Worm (Caenorhabditis elegans): ENCODE measurements around the gene K03H6.1.

Gene K03H6.1

ce11 chrIV:1510241-1510640, 13.3 kb upstream of the K03H6.1 start, which contains the start of gene txt-4:
TSS of gene txt-4 (plus strand) at chrIV:1510564.
- no peak for TF ChIP-seq F13C5.2 (tag; optimal IDR thresholded peaks at IDR 0.05)
- no peak for TF ChIP-seq pes-1 (GFP tag; IDR thresholded peaks at IDR 0.05)
- TF ChIP-seq hmg-4 (GFP tag; optimal IDR thresholded peaks at IDR 0.05) = no peak
- TF ChIP-seq hnd-1 (tag; optimal IDR thresholded peaks at IDR 0.05) = no peak
- TF ChIP-seq scrt-1 (GFP tag; IDR thresholded peaks at IDR 0.05) = no peak
- TF ChIP-seq ama-1 (optimal IDR thresholded peaks at IDR 0.05) = no peak
- no peak for TF ChIP-seq flt-1 (GFP tag; IDR thresholded peaks at IDR 0.05)
- no peak for TF ChIP-seq hmbx-1 (tag; optimal IDR thresholded peaks at IDR 0.05)
- no peak for TF ChIP-seq tra-4 (tag; optimal IDR thresholded peaks at IDR 0.05)
- no peak for TF ChIP-seq ceh-36 (tag; optimal IDR thresholded peaks at IDR 0.05)
- TF ChIP-seq aly-1 (tag; optimal IDR thresholded peaks at IDR 0.05) = no peak
- no peak for TF ChIP-seq tbx-37 (GFP tag; conservative IDR thresholded peaks at IDR 0.05)
- TF ChIP-seq tbx-11 (GFP tag; IDR thresholded peaks at IDR 0.05) = no peak
- TF ChIP-seq B0310.2 (tag; optimal IDR thresholded peaks at IDR 0.05) = no peak
- TF ChIP-seq ceh-13 (GFP tag; optimal IDR thresholded peaks at IDR 0.05) = no peak
- TF ChIP-seq ets-7 (tag; optimal IDR thresholded peaks at IDR 0.05) = no peak
- TF ChIP-seq sea-1 (GFP tag; conservative IDR thresholded peaks at IDR 0.05) = no peak

ce11 chrIV:1512944-1513343, 10.6 kb upstream of the K03H6.1 start:
- TF ChIP-seq hnd-1 (tag; optimal IDR thresholded peaks at IDR 0.05) (no peak), F13C5.2 (tag; optimal IDR thresholded peaks at IDR 0.05) (no peak), ceh-36 (tag; optimal IDR thresholded peaks at IDR 0.05) (no peak), ets-7 (tag; optimal IDR thresholded peaks at IDR 0.05) (no peak), B0310.2 (tag; optimal IDR thresholded peaks at IDR 0.05) (no peak), hmg-4 (GFP tag; optimal IDR thresholded peaks at IDR 0.05) (no peak), scrt-1 (GFP tag; IDR thresholded peaks at IDR 0.05) (no peak), hmbx-1 (tag; optimal IDR thresholded peaks at IDR 0.05) (no peak), tbx-11 (GFP tag; IDR thresholded peaks at IDR 0.05) (no peak)

DNA sequence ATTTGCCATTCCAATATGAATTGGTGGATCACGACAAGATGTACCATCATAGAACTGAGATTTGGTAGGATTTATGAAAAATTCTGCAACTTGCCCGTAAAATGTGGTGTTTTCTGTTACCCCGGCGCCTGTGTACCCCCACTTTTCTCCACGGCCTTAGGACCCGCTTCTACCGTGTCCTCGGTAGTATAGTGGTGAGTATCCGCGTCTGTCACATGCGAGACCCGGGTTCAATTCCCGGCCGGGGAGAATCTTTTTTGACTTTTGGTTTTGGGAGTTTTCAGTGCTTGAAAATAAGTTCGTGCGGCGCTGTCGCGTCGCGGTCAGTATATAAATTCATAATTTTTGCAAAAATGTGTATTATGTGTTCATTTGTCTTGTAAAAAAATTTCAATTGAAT, 9.1 kb upstream of the K03H6.1 start:
- TF ChIP-seq F13C5.2 (tag; optimal IDR thresholded peaks at IDR 0.05) (no peak), hmg-4 (GFP tag; optimal IDR thresholded peaks at IDR 0.05) (no peak), flt-1 (GFP tag; IDR thresholded peaks at IDR 0.05) (peak; percentile 51), tbx-11 (GFP tag; IDR thresholded peaks at IDR 0.05) (peak; percentile 72), tra-4 (tag; optimal IDR thresholded peaks at IDR 0.05) (no peak), tbx-37 (GFP tag; conservative IDR thresholded peaks at IDR 0.05) (no peak), pes-1 (GFP tag; IDR thresholded peaks at IDR 0.05) (peak; percentile 69), ets-7 (tag; optimal IDR thresholded peaks at IDR 0.05) (no peak), aly-1 (tag; optimal IDR thresholded peaks at IDR 0.05) (no peak), sea-1 (GFP tag; conservative IDR thresholded peaks at IDR 0.05) (peak; percentile 66; the same call in 1 of the 2 replicates), hmbx-1 (tag; optimal IDR thresholded peaks at IDR 0.05) (no peak), ceh-13 (GFP tag; optimal IDR thresholded peaks at IDR 0.05) (no peak), ceh-36 (tag; optimal IDR thresholded peaks at IDR 0.05) (no peak), B0310.2 (tag; optimal IDR thresholded peaks at IDR 0.05) (no peak), ama-1 (optimal IDR thresholded peaks at IDR 0.05) (no peak), hnd-1 (tag; optimal IDR thresholded peaks at IDR 0.05) (no peak), scrt-1 (GFP tag; IDR thresholded peaks at IDR 0.05) (0 out of 2 replicates have a peak, but pooled peaks have one; percentile 56)

DNA sequence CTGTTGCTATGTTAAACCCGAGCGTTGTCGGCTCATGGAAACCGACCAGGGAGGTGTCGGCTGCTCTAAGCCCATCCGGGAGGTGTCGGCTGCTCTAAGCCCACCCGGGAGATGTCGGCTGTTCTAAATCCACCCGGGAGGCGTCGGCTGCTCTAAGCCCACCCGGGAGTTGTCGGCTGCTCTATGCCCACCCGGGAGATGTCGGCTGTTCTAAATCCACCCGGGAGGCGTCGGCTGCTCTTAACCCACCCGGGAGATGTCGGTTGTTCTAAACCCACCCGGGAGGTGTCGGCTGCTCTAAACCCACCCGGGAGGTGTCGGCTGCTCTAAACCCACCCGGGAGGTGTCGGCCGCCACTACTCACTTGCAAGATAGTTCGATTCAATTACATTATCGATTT, 7.6 kb upstream of the K03H6.1 start:
- no peak for TF ChIP-seq ets-7 (tag; optimal IDR thresholded peaks at IDR 0.05)
- TF ChIP-seq F13C5.2 (tag; optimal IDR thresholded peaks at IDR 0.05) = no peak
- TF ChIP-seq sea-1 (GFP tag; conservative IDR thresholded peaks at IDR 0.05) = no peak
- TF ChIP-seq B0310.2 (tag; optimal IDR thresholded peaks at IDR 0.05) = no peak
- TF ChIP-seq ama-1 (optimal IDR thresholded peaks at IDR 0.05) = no peak
- no peak for TF ChIP-seq tbx-11 (GFP tag; IDR thresholded peaks at IDR 0.05)
- TF ChIP-seq ceh-36 (tag; optimal IDR thresholded peaks at IDR 0.05) = no peak
- no peak for TF ChIP-seq scrt-1 (GFP tag; IDR thresholded peaks at IDR 0.05)
- TF ChIP-seq flt-1 (GFP tag; IDR thresholded peaks at IDR 0.05) = no peak
- TF ChIP-seq hmg-4 (GFP tag; optimal IDR thresholded peaks at IDR 0.05) = no peak
- no peak for TF ChIP-seq tbx-37 (GFP tag; conservative IDR thresholded peaks at IDR 0.05)
- no peak for TF ChIP-seq hmbx-1 (tag; optimal IDR thresholded peaks at IDR 0.05)
- TF ChIP-seq hnd-1 (tag; optimal IDR thresholded peaks at IDR 0.05) = no peak
- TF ChIP-seq tra-4 (tag; optimal IDR thresholded peaks at IDR 0.05) = no peak
- TF ChIP-seq pes-1 (GFP tag; IDR thresholded peaks at IDR 0.05) = no peak
- TF ChIP-seq ceh-13 (GFP tag; optimal IDR thresholded peaks at IDR 0.05) = no peak
- no peak for TF ChIP-seq aly-1 (tag; optimal IDR thresholded peaks at IDR 0.05)

DNA sequence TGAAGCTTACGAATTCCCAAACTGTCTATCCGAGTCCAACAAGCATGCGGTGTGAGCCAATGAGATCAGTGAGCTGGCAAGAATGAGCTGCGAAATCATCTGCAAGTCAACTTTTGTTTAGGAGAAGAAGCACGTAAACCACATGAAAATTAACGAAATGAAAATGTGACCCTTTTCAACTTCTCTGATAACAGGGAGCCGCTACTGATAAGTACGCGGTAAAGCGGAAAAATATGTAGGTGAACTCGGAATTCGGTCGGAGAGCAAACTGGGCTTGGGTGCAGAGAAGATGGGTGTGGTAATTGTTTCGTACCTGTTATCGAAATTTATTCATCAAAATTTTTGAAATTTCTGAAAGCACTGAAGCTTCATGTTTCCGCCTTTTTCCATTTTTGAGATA, 7.0 kb upstream of the K03H6.1 start, which contains the start of gene clec-172:
clec-172 (minus strand) TSS at position 101 of the 400 bp plus-strand sequence.
- no peak for TF ChIP-seq ama-1 (optimal IDR thresholded peaks at IDR 0.05)
- no peak for TF ChIP-seq hmg-4 (GFP tag; optimal IDR thresholded peaks at IDR 0.05)
- TF ChIP-seq sea-1 (GFP tag; conservative IDR thresholded peaks at IDR 0.05) = no peak
- TF ChIP-seq scrt-1 (GFP tag; IDR thresholded peaks at IDR 0.05) = no peak
- TF ChIP-seq pes-1 (GFP tag; IDR thresholded peaks at IDR 0.05) = no peak
- no peak for TF ChIP-seq ceh-36 (tag; optimal IDR thresholded peaks at IDR 0.05)
- TF ChIP-seq B0310.2 (tag; optimal IDR thresholded peaks at IDR 0.05) = no peak
- no peak for TF ChIP-seq tbx-11 (GFP tag; IDR thresholded peaks at IDR 0.05)
- TF ChIP-seq ets-7 (tag; optimal IDR thresholded peaks at IDR 0.05) = no peak
- TF ChIP-seq tbx-37 (GFP tag; conservative IDR thresholded peaks at IDR 0.05) = no peak
- TF ChIP-seq hmbx-1 (tag; optimal IDR thresholded peaks at IDR 0.05) = no peak
- no peak for TF ChIP-seq hnd-1 (tag; optimal IDR thresholded peaks at IDR 0.05)
- no peak for TF ChIP-seq aly-1 (tag; optimal IDR thresholded peaks at IDR 0.05)
- TF ChIP-seq ceh-13 (GFP tag; optimal IDR thresholded peaks at IDR 0.05) = no peak
- no peak for TF ChIP-seq F13C5.2 (tag; optimal IDR thresholded peaks at IDR 0.05)

ce11 chrIV:1521224-1521623, 2.3 kb upstream of the K03H6.1 start, which contains the start of gene K03H6.4:
TSS of gene K03H6.4 (minus strand) at chrIV:1521324.
- TF ChIP-seq tra-4 (tag; optimal IDR thresholded peaks at IDR 0.05) (no peak), flt-1 (GFP tag; IDR thresholded peaks at IDR 0.05) (no peak), ceh-36 (tag; optimal IDR thresholded peaks at IDR 0.05) (no peak), pes-1 (GFP tag; IDR thresholded peaks at IDR 0.05) (no peak), scrt-1 (GFP tag; IDR thresholded peaks at IDR 0.05) (no peak), aly-1 (tag; optimal IDR thresholded peaks at IDR 0.05) (no peak), hnd-1 (tag; optimal IDR thresholded peaks at IDR 0.05) (no peak), ceh-13 (GFP tag; optimal IDR thresholded peaks at IDR 0.05) (no peak), hmg-4 (GFP tag; optimal IDR thresholded peaks at IDR 0.05) (no peak), ama-1 (optimal IDR thresholded peaks at IDR 0.05) (no peak), tbx-11 (GFP tag; IDR thresholded peaks at IDR 0.05) (no peak), hmbx-1 (tag; optimal IDR thresholded peaks at IDR 0.05) (no peak), B0310.2 (tag; optimal IDR thresholded peaks at IDR 0.05) (no peak), ets-7 (tag; optimal IDR thresholded peaks at IDR 0.05) (no peak), tbx-37 (GFP tag; conservative IDR thresholded peaks at IDR 0.05) (no peak)
